Worm (Caenorhabditis elegans) whole organism, young adult: ENCODE data around the gene W09C2.9.

Experiments
- B0336.3 ChIP-seq: fragments of 200-800 bp; sonication (Bioruptor generic); IDR thresholded peaks from 2 replicates; pipeline ENCODE4 v1.3.6; 2022; ENCODE audit warnings: missing genetic modification characterization, missing compliant biosample characterization
- C06A6.2 ChIP-seq: fragments of 200-800 bp; sonication (Bioruptor generic); conservative IDR thresholded peaks from 2 replicates; pipeline ENCODE4 v1.3.6; 2022; ENCODE audit warnings: missing genetic modification characterization, missing compliant biosample characterization
- K11D2.4 ChIP-seq: fragments of 200-800 bp; sonication (Bioruptor generic); IDR thresholded peaks from 2 replicates; pipeline ENCODE4 v1.3.6; 2022; ENCODE audit warnings: missing genetic modification reagents, missing genetic modification characterization, missing compliant biosample characterization
- Y53G8AR.9 ChIP-seq: fragments of 200-800 bp; sonication (Bioruptor generic); conservative IDR thresholded peaks from 2 replicates; pipeline ENCODE4 v1.3.6; 2022; ENCODE audit warnings: missing genetic modification reagents, missing genetic modification characterization, missing compliant biosample characterization
- akir-1 ChIP-seq: fragments of 200-800 bp; sonication (Bioruptor generic); optimal IDR thresholded peaks from 2 replicates; lab custom pipeline; 2018; ENCODE audit warnings: mild to moderate bottlenecking, missing genetic modification characterization, moderate library complexity, missing compliant biosample characterization
- ama-1 ChIP-seq, 3 experiments: fragments of 150-350 bp in 1 of 3; sonication (generic microtip) in 2 of 3; optimal IDR thresholded peaks; 2 replicates each; lab custom pipeline; 2014 to 2018; ENCODE audit warnings: missing biosample characterization in 2 of 3, missing genetic modification characterization in 2 of 3, missing genetic modification reagents in 2 of 3
- attf-5 ChIP-seq: fragments of 200-800 bp; sonication (Bioruptor generic); optimal IDR thresholded peaks from 2 replicates; lab custom pipeline; 2018; ENCODE audit warnings: mild to moderate bottlenecking, missing genetic modification characterization, missing compliant biosample characterization
- bed-2 ChIP-seq: fragments of 200-800 bp; sonication (Bioruptor generic); IDR thresholded peaks from 2 replicates; pipeline ENCODE4 v1.3.6; 2022; ENCODE audit warnings: missing genetic modification reagents, missing genetic modification characterization, missing compliant biosample characterization
- cebp-1 ChIP-seq, 2 experiments: fragments of 200-800 bp in 1 of 2; sonication (Bioruptor generic) in 1 of 2; sonication (generic microtip) in 1 of 2; IDR thresholded peaks in 1 of 2; optimal IDR thresholded peaks in 1 of 2; 2 replicates each; pipeline versions ENCODE4 v1.3.6 to Lab custom; 2017 to 2022; ENCODE audit warnings: missing compliant biosample characterization in 2 of 2, missing genetic modification characterization in 2 of 2, mild to moderate bottlenecking in 1 of 2, missing genetic modification reagents in 1 of 2, moderate library complexity in 1 of 2
- ceh-27 ChIP-seq: fragments of 200-800 bp; sonication (Bioruptor generic); optimal IDR thresholded peaks from 2 replicates; lab custom pipeline; 2018; ENCODE audit warnings: mild to moderate bottlenecking, missing genetic modification characterization, moderate library complexity, missing compliant biosample characterization
- ceh-79 ChIP-seq: sonication (generic microtip); optimal IDR thresholded peaks from 2 replicates; lab custom pipeline; 2017; ENCODE audit warnings: mild to moderate bottlenecking, missing genetic modification characterization, missing compliant biosample characterization
- chd-7 ChIP-seq: sonication (generic microtip); optimal IDR thresholded peaks from 2 replicates; lab custom pipeline; 2016; ENCODE audit warnings: mild to moderate bottlenecking, missing genetic modification characterization, moderate library complexity, missing compliant biosample characterization
- egl-18 ChIP-seq: fragments of 200-800 bp; sonication (Bioruptor generic); IDR thresholded peaks from 2 replicates; pipeline ENCODE4 v1.3.6; 2022; ENCODE audit warnings: missing genetic modification reagents, missing genetic modification characterization, missing compliant biosample characterization
- ekl-4 ChIP-seq: fragments of 200-800 bp; sonication (Bioruptor generic); IDR thresholded peaks from 2 replicates; pipeline ENCODE4 v1.3.6; 2022; ENCODE audit warnings: missing genetic modification reagents, missing genetic modification characterization, missing compliant biosample characterization
- hmg-1.2 ChIP-seq: fragments of 200-800 bp; sonication (Bioruptor generic); IDR thresholded peaks from 2 replicates; pipeline ENCODE4 v1.3.6; 2022; ENCODE audit warnings: missing genetic modification reagents, missing genetic modification characterization, missing compliant biosample characterization
- lin-26 ChIP-seq: fragments of 200-800 bp; sonication (Bioruptor generic); IDR thresholded peaks from 2 replicates; pipeline ENCODE4 v1.3.6; 2022; ENCODE audit warnings: missing genetic modification reagents, missing genetic modification characterization, missing compliant biosample characterization
- lin-35 ChIP-seq, 3 experiments: fragments of 150-350 bp in 2 of 3; sonication (generic microtip) in 1 of 3; optimal IDR thresholded peaks; 2 replicates each; lab custom pipeline; 2014 to 2018; ENCODE audit warnings: missing biosample characterization in 3 of 3, missing genetic modification characterization in 3 of 3, missing genetic modification reagents in 3 of 3
- lin-40 ChIP-seq: sonication (generic microtip); optimal IDR thresholded peaks from 2 replicates; lab custom pipeline; 2016; ENCODE audit warnings: missing genetic modification characterization, mild to moderate bottlenecking, missing compliant biosample characterization, missing genotype, missing genetic modification reagents
- lsl-1 ChIP-seq: fragments of 200-800 bp; sonication (Bioruptor generic); optimal IDR thresholded peaks from 2 replicates; lab custom pipeline; 2018; ENCODE audit warnings: mild to moderate bottlenecking, missing genetic modification characterization, moderate library complexity, missing compliant biosample characterization
- lsy-27 ChIP-seq: sonication (generic microtip); optimal IDR thresholded peaks from 2 replicates; lab custom pipeline; 2017; ENCODE audit warnings: missing genetic modification characterization, mild to moderate bottlenecking, missing compliant biosample characterization, antibody characterized with exemption, missing genotype, borderline replicate concordance; ENCODE audit not compliant: insufficient read depth
- madf-6 ChIP-seq: fragments of 200-800 bp; sonication (Bioruptor generic); IDR thresholded peaks from 2 replicates; pipeline ENCODE4 v1.3.6; 2022; ENCODE audit warnings: missing genetic modification reagents, missing genetic modification characterization, missing compliant biosample characterization
- mcd-1 ChIP-seq: fragments of 200-800 bp; sonication (Bioruptor generic); IDR thresholded peaks from 2 replicates; pipeline ENCODE4 v1.3.6; 2022; ENCODE audit warnings: missing genetic modification reagents, missing genetic modification characterization, missing compliant biosample characterization
- mes-4 ChIP-seq: sonication (generic microtip); optimal IDR thresholded peaks from 2 replicates; lab custom pipeline; 2016; ENCODE audit warnings: missing genotype, missing genetic modification characterization, missing compliant biosample characterization
- mxl-1 ChIP-seq: sonication (generic microtip); optimal IDR thresholded peaks from 2 replicates; lab custom pipeline; 2016; ENCODE audit warnings: missing genetic modification characterization, missing compliant biosample characterization
- nfya-2 ChIP-seq: fragments of 200-800 bp; sonication (Bioruptor generic); IDR thresholded peaks from 2 replicates; pipeline ENCODE4 v1.3.6; 2022; ENCODE audit warnings: missing genetic modification reagents, missing genetic modification characterization, missing compliant biosample characterization
- nhr-120 ChIP-seq: fragments of 200-800 bp; sonication (Bioruptor generic); IDR thresholded peaks from 2 replicates; pipeline ENCODE4 v1.3.6; 2022; ENCODE audit warnings: missing genetic modification characterization, missing compliant biosample characterization
- nhr-80 ChIP-seq: sonication (generic microtip); optimal IDR thresholded peaks from 2 replicates; lab custom pipeline; 2016; ENCODE audit warnings: missing genetic modification characterization, missing compliant biosample characterization
- pbrm-1 ChIP-seq: fragments of 200-800 bp; sonication (Bioruptor generic); IDR thresholded peaks from 2 replicates; pipeline ENCODE4 v1.3.6; 2022; ENCODE audit warnings: missing genetic modification reagents, missing genetic modification characterization, missing compliant biosample characterization
- pha-4 ChIP-seq: fragments of 150-350 bp; sonication (generic microtip); optimal IDR thresholded peaks from 2 replicates; lab custom pipeline; 2014; ENCODE audit warnings: missing biosample characterization, missing genetic modification reagents, missing genetic modification characterization
- snpc-1.1 ChIP-seq: sonication (generic microtip); optimal IDR thresholded peaks from 2 replicates; lab custom pipeline; 2017; ENCODE audit warnings: missing genetic modification characterization, mild to moderate bottlenecking, missing compliant biosample characterization, antibody characterized with exemption, moderate library complexity, missing genotype, missing genetic modification reagents; ENCODE audit not compliant: insufficient read depth
- snpc-1.3 ChIP-seq: sonication (generic microtip); optimal IDR thresholded peaks from 2 replicates; lab custom pipeline; 2017; ENCODE audit warnings: missing genetic modification characterization, mild to moderate bottlenecking, missing compliant biosample characterization, antibody characterized with exemption, moderate library complexity, missing genotype, missing genetic modification reagents; ENCODE audit not compliant: insufficient read depth
- snpc-4 ChIP-seq, 5 experiments: fragments of 150-350 bp in 1 of 5; sonication (generic microtip) in 4 of 5; optimal IDR thresholded peaks; 2 replicates each; lab custom pipeline; 2014 to 2018; ENCODE audit warnings: missing genetic modification characterization in 5 of 5, missing biosample characterization in 3 of 5, antibody characterized with exemption in 2 of 5, mild to moderate bottlenecking in 2 of 5, missing compliant biosample characterization in 2 of 5, missing genotype in 2 of 5, moderate library complexity in 2 of 5, missing genetic modification reagents in 1 of 5
- somi-1 ChIP-seq: fragments of 200-800 bp; sonication (Bioruptor generic); optimal IDR thresholded peaks from 2 replicates; lab custom pipeline; 2018; ENCODE audit warnings: mild to moderate bottlenecking, missing genetic modification characterization, missing compliant biosample characterization
- tbx-9 ChIP-seq: sonication (generic microtip); optimal IDR thresholded peaks from 2 replicates; lab custom pipeline; 2016; ENCODE audit warnings: borderline replicate concordance, missing genetic modification characterization, inconsistent platforms, missing compliant biosample characterization
- tlf-1 ChIP-seq: fragments of 200-800 bp; sonication (Bioruptor generic); optimal IDR thresholded peaks from 2 replicates; lab custom pipeline; 2018; ENCODE audit warnings: mild to moderate bottlenecking, missing genetic modification characterization, missing compliant biosample characterization
- zfh-2 ChIP-seq: fragments of 200-800 bp; sonication (Bioruptor generic); conservative IDR thresholded peaks from 2 replicates; pipeline ENCODE4 v1.3.6; 2022; ENCODE audit warnings: missing genetic modification reagents, missing genetic modification characterization, missing compliant biosample characterization
- zim-3 ChIP-seq: sonication (generic microtip); optimal IDR thresholded peaks from 2 replicates; lab custom pipeline; 2017; ENCODE audit warnings: mild to moderate bottlenecking, missing genetic modification characterization, moderate library complexity, missing compliant biosample characterization
- ztf-26 ChIP-seq: sonication (generic microtip); optimal IDR thresholded peaks from 2 replicates; lab custom pipeline; 2017; ENCODE audit warnings: missing genetic modification characterization, missing compliant biosample characterization
- ztf-28 ChIP-seq: fragments of 200-800 bp; sonication (Bioruptor generic); IDR thresholded peaks from 2 replicates; pipeline ENCODE4 v1.3.6; 2022; ENCODE audit warnings: missing genetic modification reagents, missing genetic modification characterization, missing compliant biosample characterization
- ztf-3 ChIP-seq: fragments of 200-800 bp; sonication (Bioruptor generic); optimal IDR thresholded peaks from 2 replicates; lab custom pipeline; 2018; ENCODE audit warnings: mild to moderate bottlenecking, missing genetic modification characterization, missing compliant biosample characterization

W09C2.9 gene

DNA sequence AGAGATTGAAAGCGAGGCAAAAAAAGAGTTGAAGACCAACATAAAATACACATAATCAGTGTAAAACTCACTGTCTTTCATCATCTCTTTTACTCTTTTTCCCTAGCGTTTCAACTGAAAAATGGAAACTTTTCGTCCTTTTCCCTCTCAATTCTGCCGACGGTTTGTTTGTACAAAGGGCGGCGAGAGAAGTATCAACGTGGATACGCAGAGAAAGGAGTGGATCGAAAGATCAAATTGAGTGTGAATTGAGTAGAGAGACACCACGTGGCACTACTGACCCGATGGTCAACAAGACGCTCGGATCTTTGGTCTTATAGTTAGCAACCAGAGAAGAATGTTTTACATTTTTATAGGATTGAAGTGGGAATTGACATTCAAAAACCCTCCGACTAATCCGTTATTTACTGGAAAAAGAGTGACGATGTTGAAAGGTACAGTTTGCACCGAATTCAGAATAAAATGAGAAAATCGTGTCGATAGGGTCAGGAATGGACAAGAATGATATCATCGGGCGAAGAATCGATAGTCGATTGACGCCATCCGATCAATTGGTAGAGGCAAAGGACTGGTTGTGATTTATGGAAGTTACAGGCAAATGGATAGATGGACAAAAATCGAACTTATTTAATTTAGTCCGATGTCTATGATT, 48.0 kb upstream of the W09C2.9 start (continued):
- TF ChIP-seq snpc-1.1 (tag; lab: Kevin White, UChicago) (no peak), nhr-120 (GFP tag; lab: Robert Waterston, UW) (no peak), cebp-1 (GFP tag; IDR thresholded peaks at IDR 0.05; lab: Robert Waterston, UW) (no peak), cebp-1 (tag; optimal IDR thresholded peaks at IDR 0.05; lab: Kevin White, UChicago) (peak; percentile 74), lsl-1 (GFP tag; lab: Kevin White, UChicago) (no peak), ztf-28 (GFP tag; lab: Robert Waterston, UW) (no peak), ceh-79 (tag; lab: Kevin White, UChicago) (no peak), ama-1 (optimal IDR thresholded peaks at IDR 0.05; lab: Kevin White, UChicago) (peak; percentile 58), ama-1 (GFP tag; optimal IDR thresholded peaks at IDR 0.05; lab: Kevin White, UChicago) (no peak), mxl-1 (no peak), madf-6 (GFP tag; lab: Robert Waterston, UW) (no peak), Y53G8AR.9 (GFP tag; lab: Robert Waterston, UW) (no peak), tlf-1 (GFP tag; lab: Kevin White, UChicago) (peak; percentile 20)
- TF ChIP-seq, all 124 proteins: peak for 17

DNA sequence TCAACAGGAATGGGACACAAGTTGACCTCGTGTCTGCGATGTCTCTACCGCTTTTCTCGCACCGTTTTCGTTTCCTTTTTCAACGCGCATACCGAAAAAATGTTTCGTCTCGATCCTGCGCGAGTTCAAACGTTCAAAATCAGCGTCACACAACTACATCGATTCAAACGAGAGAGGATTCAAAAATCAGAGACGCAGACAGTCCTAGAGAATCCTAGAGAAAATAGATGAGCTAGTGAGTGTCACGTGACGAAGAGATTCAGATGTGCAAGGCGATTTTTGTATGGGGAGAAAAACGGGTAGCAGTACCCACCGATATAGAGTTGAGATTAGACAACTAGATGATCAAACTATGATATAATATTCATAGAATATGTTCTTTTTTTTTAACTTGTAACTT, 46.8 kb upstream of the W09C2.9 start:
- TF ChIP-seq attf-5 (GFP tag; lab: Kevin White, UChicago) (peak; percentile 13), pbrm-1 (GFP tag; lab: Robert Waterston, UW) (no peak), tbx-9 (tag; lab: Kevin White, UChicago) (no peak), lin-26 (GFP tag; lab: Robert Waterston, UW) (peak; percentile 62; the same call in 1 of the 2 replicates), chd-7 (tag; lab: Kevin White, UChicago) (peak; percentile 55), cebp-1 (GFP tag; IDR thresholded peaks at IDR 0.05; lab: Robert Waterston, UW) (no peak), cebp-1 (tag; optimal IDR thresholded peaks at IDR 0.05; lab: Kevin White, UChicago) (peak; percentile 36), somi-1 (GFP tag; lab: Kevin White, UChicago) (peak; percentile 31), zfh-2 (GFP tag; lab: Robert Waterston, UW) (no peak), B0336.3 (0 out of 2 replicates have a peak, but pooled peaks have one; percentile 32), egl-18 (0 out of 2 replicates have a peak, but pooled peaks have one; percentile 4), lin-40 (tag; lab: Kevin White, UChicago) (peak; percentile 37), mcd-1 (0 out of 2 replicates have a peak, but pooled peaks have one; percentile 17), lsy-27 (tag; lab: Kevin White, UChicago) (no peak), hmg-1.2 (GFP tag; lab: Robert Waterston, UW) (peak; percentile 64), K11D2.4 (0 out of 2 replicates have a peak, but pooled peaks have one; percentile 39), ceh-27 (GFP tag; lab: Kevin White, UChicago) (peak; percentile 45), ztf-26 (tag; lab: Kevin White, UChicago) (peak; percentile 12)

DNA sequence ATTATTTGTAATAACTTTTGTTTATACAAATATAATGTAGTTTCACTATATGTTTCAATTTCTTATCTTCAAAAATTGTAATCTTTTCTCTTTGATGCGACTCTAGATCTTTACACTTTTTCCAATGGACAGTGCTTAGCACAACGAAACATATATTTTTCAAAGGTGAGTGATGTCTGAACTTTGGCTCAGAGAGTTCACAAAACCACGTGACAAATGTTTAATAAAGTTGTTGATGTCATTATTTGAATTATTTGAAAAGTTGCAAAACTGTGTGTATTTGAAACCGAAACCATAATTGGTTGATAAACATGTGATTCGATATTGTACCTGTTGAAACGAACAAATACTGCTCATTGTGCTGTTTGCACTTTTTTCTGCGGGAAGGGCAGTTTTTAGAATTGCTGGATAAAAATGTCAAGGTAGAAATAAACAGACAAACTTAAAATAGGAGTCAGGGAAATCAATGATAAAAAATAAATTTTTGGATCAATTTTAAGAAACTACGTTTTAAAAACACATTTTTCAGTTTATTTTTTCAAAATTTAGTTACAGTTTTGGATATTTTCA, 45.0 kb upstream of the W09C2.9 start:
- TF ChIP-seq snpc-1.3 (tag; lab: Kevin White, UChicago) (no peak), nhr-80 (tag; lab: Kevin White, UChicago) (peak; percentile 46), attf-5 (GFP tag; lab: Kevin White, UChicago) (no peak), C06A6.2 (GFP tag; lab: Robert Waterston, UW) (no peak), pha-4 (tag; lab: Kevin White, UChicago) (peak; percentile 79), ztf-28 (GFP tag; lab: Robert Waterston, UW) (no peak), ekl-4 (GFP tag; lab: Robert Waterston, UW) (no peak), snpc-4 (GFP tag; optimal IDR thresholded peaks at IDR 0.05; lab: Kevin White, UChicago) (no peak), snpc-4 (tag; optimal IDR thresholded peaks at IDR 0.05; lab: Kevin White, UChicago) (no peak), mes-4 (no peak), zim-3 (tag; lab: Kevin White, UChicago) (no peak), bed-2 (no peak), ceh-27 (GFP tag; lab: Kevin White, UChicago) (no peak), snpc-1.1 (tag; lab: Kevin White, UChicago) (no peak), akir-1 (GFP tag; lab: Kevin White, UChicago) (no peak), cebp-1 (GFP tag; IDR thresholded peaks at IDR 0.05; lab: Robert Waterston, UW) (no peak), cebp-1 (tag; optimal IDR thresholded peaks at IDR 0.05; lab: Kevin White, UChicago) (peak; percentile 18), somi-1 (GFP tag; lab: Kevin White, UChicago) (no peak), ztf-3 (no peak), lin-35 (GFP tag; optimal IDR thresholded peaks at IDR 0.05; lab: Kevin White, UChicago) (peak in 1 of 3 experiments; percentile 18), nfya-2 (GFP tag; lab: Robert Waterston, UW) (no peak), zfh-2 (GFP tag; lab: Robert Waterston, UW) (no peak)
